Worm (Caenorhabditis elegans) whole organism, young adult: ENCODE measurements around the gene ndua-1.

Experiments used
- B0019.2 ChIP-seq: fragments of 200-800 bp; sonication (Bioruptor generic); conservative IDR thresholded peaks from 2 replicates; pipeline ENCODE4 v1.3.6; 2022; ENCODE audit warnings: missing genetic modification reagents, missing genetic modification characterization, missing compliant biosample characterization
- B0035.1 ChIP-seq: sonication (generic microtip); optimal IDR thresholded peaks from 2 replicates; lab custom pipeline; 2016; ENCODE audit warnings: missing genetic modification characterization, mild to moderate bottlenecking, missing compliant biosample characterization, missing genotype, missing genetic modification reagents
- B0261.1 ChIP-seq: sonication (generic microtip); optimal IDR thresholded peaks from 2 replicates; lab custom pipeline; 2016; ENCODE audit warnings: mild to moderate bottlenecking, missing genetic modification characterization, moderate library complexity, missing compliant biosample characterization
- C06A6.2 ChIP-seq: fragments of 200-800 bp; sonication (Bioruptor generic); conservative IDR thresholded peaks from 2 replicates; pipeline ENCODE4 v1.3.6; 2022; ENCODE audit warnings: missing genetic modification characterization, missing compliant biosample characterization
- D2030.7 ChIP-seq: fragments of 200-800 bp; sonication (Bioruptor generic); IDR thresholded peaks from 2 replicates; pipeline ENCODE4 v1.3.6; 2022; ENCODE audit warnings: missing genetic modification reagents, missing genetic modification characterization, missing compliant biosample characterization
- K11D2.4 ChIP-seq: fragments of 200-800 bp; sonication (Bioruptor generic); IDR thresholded peaks from 2 replicates; pipeline ENCODE4 v1.3.6; 2022; ENCODE audit warnings: missing genetic modification reagents, missing genetic modification characterization, missing compliant biosample characterization
- Y53G8AR.9 ChIP-seq: fragments of 200-800 bp; sonication (Bioruptor generic); conservative IDR thresholded peaks from 2 replicates; pipeline ENCODE4 v1.3.6; 2022; ENCODE audit warnings: missing genetic modification reagents, missing genetic modification characterization, missing compliant biosample characterization
- ZK185.1 ChIP-seq: sonication (generic microtip); optimal IDR thresholded peaks from 2 replicates; lab custom pipeline; 2016; ENCODE audit warnings: mild to moderate bottlenecking, missing genetic modification characterization, missing compliant biosample characterization; ENCODE audit not compliant: poor library complexity, severe bottlenecking
- atf-7 ChIP-seq: sonication (generic microtip); optimal IDR thresholded peaks from 2 replicates; lab custom pipeline; 2017; ENCODE audit warnings: mild to moderate bottlenecking, missing genetic modification characterization, missing compliant biosample characterization
- attf-5 ChIP-seq: fragments of 200-800 bp; sonication (Bioruptor generic); optimal IDR thresholded peaks from 2 replicates; lab custom pipeline; 2018; ENCODE audit warnings: mild to moderate bottlenecking, missing genetic modification characterization, missing compliant biosample characterization
- attf-6 ChIP-seq: fragments of 200-800 bp; sonication (Bioruptor generic); IDR thresholded peaks from 2 replicates; pipeline ENCODE4 v1.3.6; 2022; ENCODE audit warnings: missing genetic modification reagents, missing genetic modification characterization, missing compliant biosample characterization
- ccch-3 ChIP-seq: fragments of 200-800 bp; sonication (Bioruptor generic); optimal IDR thresholded peaks from 2 replicates; lab custom pipeline; 2018; ENCODE audit warnings: mild to moderate bottlenecking, missing genetic modification characterization, missing compliant biosample characterization
- cebp-1 ChIP-seq, 2 experiments: fragments of 200-800 bp in 1 of 2; sonication (Bioruptor generic) in 1 of 2; sonication (generic microtip) in 1 of 2; IDR thresholded peaks in 1 of 2; optimal IDR thresholded peaks in 1 of 2; 2 replicates each; pipeline versions ENCODE4 v1.3.6 to Lab custom; 2017 to 2022; ENCODE audit warnings: missing compliant biosample characterization in 2 of 2, missing genetic modification characterization in 2 of 2, mild to moderate bottlenecking in 1 of 2, missing genetic modification reagents in 1 of 2, moderate library complexity in 1 of 2
- ceh-100 ChIP-seq: fragments of 200-800 bp; sonication (Bioruptor generic); IDR thresholded peaks from 2 replicates; pipeline ENCODE4 v1.3.6; 2022; ENCODE audit warnings: missing genetic modification reagents, missing genetic modification characterization, missing compliant biosample characterization
- dox-1 ChIP-seq: fragments of 200-800 bp; sonication (Bioruptor generic); IDR thresholded peaks from 2 replicates; pipeline ENCODE4 v1.3.6; 2022; ENCODE audit warnings: missing genetic modification reagents, missing genetic modification characterization, missing compliant biosample characterization
- dpff-1 ChIP-seq: sonication (generic microtip); optimal IDR thresholded peaks from 2 replicates; lab custom pipeline; 2017; ENCODE audit warnings: mild to moderate bottlenecking, missing genetic modification characterization, missing compliant biosample characterization
- ets-4 ChIP-seq: fragments of 200-800 bp; sonication (Bioruptor generic); optimal IDR thresholded peaks from 2 replicates; lab custom pipeline; 2018; ENCODE audit warnings: mild to moderate bottlenecking, missing genetic modification characterization, missing compliant biosample characterization
- him-1 ChIP-seq: sonication (generic microtip); optimal IDR thresholded peaks from 2 replicates; lab custom pipeline; 2016; ENCODE audit warnings: missing genotype, missing genetic modification reagents, missing genetic modification characterization, missing compliant biosample characterization
- hlh-26 ChIP-seq: fragments of 200-800 bp; sonication (Bioruptor generic); conservative IDR thresholded peaks from 2 replicates; pipeline ENCODE4 v1.3.6; 2022; ENCODE audit warnings: missing genetic modification reagents, missing genetic modification characterization, missing compliant biosample characterization
- hmg-1.2 ChIP-seq: fragments of 200-800 bp; sonication (Bioruptor generic); IDR thresholded peaks from 2 replicates; pipeline ENCODE4 v1.3.6; 2022; ENCODE audit warnings: missing genetic modification reagents, missing genetic modification characterization, missing compliant biosample characterization
- hmg-20 ChIP-seq: fragments of 200-800 bp; sonication (Bioruptor generic); IDR thresholded peaks from 2 replicates; pipeline ENCODE4 v1.3.6; 2022; ENCODE audit warnings: missing genetic modification reagents, missing genetic modification characterization, missing compliant biosample characterization
- madf-3 ChIP-seq: fragments of 200-800 bp; sonication (Bioruptor generic); IDR thresholded peaks from 2 replicates; pipeline ENCODE4 v1.3.6; 2022; ENCODE audit warnings: missing genetic modification reagents, missing genetic modification characterization, missing compliant biosample characterization
- nfya-1 ChIP-seq: sonication (generic microtip); optimal IDR thresholded peaks from 2 replicates; lab custom pipeline; 2017; ENCODE audit warnings: antibody characterized with exemption, missing compliant biosample characterization, missing genetic modification characterization, borderline replicate concordance; ENCODE audit not compliant: insufficient read depth
- nhr-179 ChIP-seq: sonication (generic microtip); optimal IDR thresholded peaks from 2 replicates; lab custom pipeline; 2016; ENCODE audit warnings: mild to moderate bottlenecking, missing genetic modification characterization, missing compliant biosample characterization
- rcor-1 ChIP-seq: fragments of 200-800 bp; sonication (Bioruptor generic); IDR thresholded peaks from 2 replicates; pipeline ENCODE4 v1.3.6; 2022; ENCODE audit warnings: missing genetic modification reagents, missing genetic modification characterization, missing compliant biosample characterization
- rpc-1 ChIP-seq, 2 experiments: fragments of 150-350 bp in 1 of 2; sonication (generic microtip) in 1 of 2; optimal IDR thresholded peaks; 2 replicates each; lab custom pipeline; 2014 to 2018; ENCODE audit warnings: missing biosample characterization in 1 of 2, missing genetic modification characterization in 1 of 2, missing genetic modification reagents in 1 of 2, missing genotype in 1 of 2
- sea-2 ChIP-seq: fragments of 200-800 bp; sonication (Bioruptor generic); IDR thresholded peaks from 2 replicates; pipeline ENCODE4 v1.3.6; 2022; ENCODE audit warnings: missing genetic modification characterization, missing compliant biosample characterization
- snpc-1.1 ChIP-seq: sonication (generic microtip); optimal IDR thresholded peaks from 2 replicates; lab custom pipeline; 2017; ENCODE audit warnings: missing genetic modification characterization, mild to moderate bottlenecking, missing compliant biosample characterization, antibody characterized with exemption, moderate library complexity, missing genotype, missing genetic modification reagents; ENCODE audit not compliant: insufficient read depth
- snpc-3.4 ChIP-seq: sonication (generic microtip); optimal IDR thresholded peaks from 2 replicates; lab custom pipeline; 2017; ENCODE audit warnings: missing genetic modification characterization, mild to moderate bottlenecking, missing compliant biosample characterization, antibody characterized with exemption, moderate library complexity, missing genotype, missing genetic modification reagents
- snpc-4 ChIP-seq, 5 experiments: fragments of 150-350 bp in 1 of 5; sonication (generic microtip) in 4 of 5; optimal IDR thresholded peaks; 2 replicates each; lab custom pipeline; 2014 to 2018; ENCODE audit warnings: missing genetic modification characterization in 5 of 5, missing biosample characterization in 3 of 5, antibody characterized with exemption in 2 of 5, mild to moderate bottlenecking in 2 of 5, missing compliant biosample characterization in 2 of 5, missing genotype in 2 of 5, moderate library complexity in 2 of 5, missing genetic modification reagents in 1 of 5
- tbp1 ChIP-seq: fragments of 200-800 bp; sonication (Bioruptor generic); optimal IDR thresholded peaks from 2 replicates; lab custom pipeline; 2018; ENCODE audit warnings: mild to moderate bottlenecking, missing genetic modification characterization, missing compliant biosample characterization
- zim-3 ChIP-seq: sonication (generic microtip); optimal IDR thresholded peaks from 2 replicates; lab custom pipeline; 2017; ENCODE audit warnings: mild to moderate bottlenecking, missing genetic modification characterization, moderate library complexity, missing compliant biosample characterization
- ztf-22 ChIP-seq: fragments of 200-800 bp; sonication (Bioruptor generic); optimal IDR thresholded peaks from 2 replicates; lab custom pipeline; 2018; ENCODE audit warnings: mild to moderate bottlenecking, missing genetic modification characterization, moderate library complexity, missing compliant biosample characterization
- ztf-28 ChIP-seq: fragments of 200-800 bp; sonication (Bioruptor generic); IDR thresholded peaks from 2 replicates; pipeline ENCODE4 v1.3.6; 2022; ENCODE audit warnings: missing genetic modification reagents, missing genetic modification characterization, missing compliant biosample characterization
- ztf-6 ChIP-seq: fragments of 200-800 bp; sonication (Bioruptor generic); IDR thresholded peaks from 2 replicates; pipeline ENCODE4 v1.3.6; 2022; ENCODE audit warnings: missing genetic modification reagents, missing genetic modification characterization, missing compliant biosample characterization

Gene ndua-1

DNA sequence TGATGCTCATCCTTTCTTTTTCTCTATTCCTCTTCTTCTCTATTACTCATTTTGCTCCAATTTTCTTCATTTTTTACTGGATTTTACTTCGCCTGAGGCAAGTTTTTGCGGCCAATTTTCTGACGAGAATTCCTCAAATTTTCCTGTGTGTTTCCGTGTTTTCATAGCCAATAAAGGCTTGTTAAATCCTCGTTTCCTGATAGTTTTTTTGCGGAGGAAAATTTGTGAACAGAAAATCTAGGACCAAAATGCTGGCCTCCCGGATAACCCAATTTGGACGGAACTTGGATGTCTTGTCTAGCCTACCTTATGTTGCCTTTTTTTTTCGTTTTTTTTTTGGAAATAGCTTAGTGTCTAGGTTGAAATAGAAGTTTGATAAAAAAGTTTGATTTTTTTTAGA lies 38.1 kb downstream of the ndua-1 start:
- no peak for TF ChIP-seq hlh-26
- TF ChIP-seq ztf-22 (GFP tag; lab: Kevin White, UChicago): no peak
- TF ChIP-seq B0261.1 (tag; lab: Kevin White, UChicago): no peak
- TF ChIP-seq nfya-1 (tag; lab: Kevin White, UChicago): no peak
- TF ChIP-seq cebp-1 (GFP tag; IDR thresholded peaks at IDR 0.05; lab: Robert Waterston, UW): no peak
- no peak for TF ChIP-seq cebp-1 (tag; optimal IDR thresholded peaks at IDR 0.05; lab: Kevin White, UChicago)
- TF ChIP-seq ztf-6 (GFP tag; lab: Robert Waterston, UW): no peak
- TF ChIP-seq K11D2.4 (GFP tag; lab: Robert Waterston, UW): no peak
- no peak for TF ChIP-seq attf-6 (GFP tag; lab: Robert Waterston, UW)
- no peak for TF ChIP-seq ccch-3 (GFP tag; lab: Kevin White, UChicago)
- TF ChIP-seq hmg-20 (GFP tag; lab: Robert Waterston, UW): no peak
- TF ChIP-seq, all 124 proteins: peak for 0

DNA sequence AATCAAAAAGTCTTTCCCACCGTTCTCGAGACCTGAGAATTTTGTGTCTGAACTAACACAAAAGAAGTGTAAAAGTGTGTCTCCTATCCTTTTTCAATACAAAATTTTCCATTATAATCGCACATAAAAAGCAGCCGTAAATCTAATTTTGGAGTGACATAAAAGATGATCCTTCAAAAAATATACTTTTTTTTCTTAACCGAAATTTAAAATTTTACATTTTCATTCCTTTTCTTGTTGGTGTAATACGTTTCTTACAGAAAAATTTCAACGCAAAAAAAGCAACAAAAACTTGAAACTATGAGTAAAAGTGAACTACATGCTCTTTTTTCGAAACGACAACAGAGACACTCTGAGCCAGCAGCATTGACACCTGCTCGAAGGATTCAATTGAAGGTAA lies 44.7 kb downstream of the ndua-1 start, which contains the start of gene Y44A6D.6:
Gene Y44A6D.6 (plus strand): TSS at position 301 of the 400 bp plus-strand sequence.
- TF ChIP-seq rpc-1 (optimal IDR thresholded peaks at IDR 0.05; lab: Kevin White, UChicago): no peak
- no peak for TF ChIP-seq rpc-1 (tag; optimal IDR thresholded peaks at IDR 0.05; lab: Kevin White, UChicago)
- no peak for TF ChIP-seq snpc-3.4
- no peak for TF ChIP-seq madf-3 (GFP tag; lab: Robert Waterston, UW)
- no peak for TF ChIP-seq ceh-100 (GFP tag; lab: Robert Waterston, UW)
- no peak for TF ChIP-seq hmg-1.2 (GFP tag; lab: Robert Waterston, UW)
- no peak for TF ChIP-seq attf-5 (GFP tag; lab: Kevin White, UChicago)
- no peak for TF ChIP-seq rcor-1 (GFP tag; lab: Robert Waterston, UW)
- no peak for TF ChIP-seq K11D2.4 (GFP tag; lab: Robert Waterston, UW)
- no peak for TF ChIP-seq dox-1 (GFP tag; lab: Robert Waterston, UW)
- no peak for TF ChIP-seq zim-3 (tag; lab: Kevin White, UChicago)
- no peak for TF ChIP-seq B0035.1
- TF ChIP-seq dpff-1 (tag; lab: Kevin White, UChicago): no peak
- no peak for TF ChIP-seq B0019.2
- no peak for TF ChIP-seq ZK185.1
- no peak for TF ChIP-seq C06A6.2 (GFP tag; lab: Robert Waterston, UW)

DNA sequence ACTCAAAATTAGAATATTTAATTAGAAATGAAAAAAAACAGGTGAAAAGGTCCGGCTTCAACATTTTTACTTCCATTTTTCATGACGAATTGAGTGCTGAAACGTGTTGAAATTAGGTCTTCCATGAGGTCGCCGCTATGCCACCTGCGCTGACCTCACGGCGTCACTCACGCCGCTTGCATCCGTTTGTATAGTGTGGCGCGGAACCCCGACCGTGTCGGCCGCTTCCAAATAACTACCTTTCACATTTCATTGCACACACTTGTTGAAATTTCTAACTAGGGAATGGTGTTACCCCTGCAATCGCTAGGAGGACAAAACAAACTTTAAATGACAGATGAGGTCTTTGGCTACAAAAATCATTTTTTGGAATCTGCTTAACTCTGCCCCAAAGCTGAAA lies 48.2 kb downstream of the ndua-1 start:
- TF ChIP-seq snpc-1.1 (tag; lab: Kevin White, UChicago) (peak; percentile 81), tbp1 (GFP tag; lab: Kevin White, UChicago) (peak; percentile 43), D2030.7 (GFP tag; lab: Robert Waterston, UW) (0 out of 2 replicates have a peak, but pooled peaks have one; percentile 39), hmg-1.2 (GFP tag; lab: Robert Waterston, UW) (peak; percentile 78), ztf-28 (GFP tag; lab: Robert Waterston, UW) (0 out of 2 replicates have a peak, but pooled peaks have one; percentile 52), snpc-4 (GFP tag; optimal IDR thresholded peaks at IDR 0.05; lab: Kevin White, UChicago) (peak; percentile 65), snpc-4 (tag; optimal IDR thresholded peaks at IDR 0.05; lab: Kevin White, UChicago) (peak; percentile 76 to 96 (median 89))

DNA sequence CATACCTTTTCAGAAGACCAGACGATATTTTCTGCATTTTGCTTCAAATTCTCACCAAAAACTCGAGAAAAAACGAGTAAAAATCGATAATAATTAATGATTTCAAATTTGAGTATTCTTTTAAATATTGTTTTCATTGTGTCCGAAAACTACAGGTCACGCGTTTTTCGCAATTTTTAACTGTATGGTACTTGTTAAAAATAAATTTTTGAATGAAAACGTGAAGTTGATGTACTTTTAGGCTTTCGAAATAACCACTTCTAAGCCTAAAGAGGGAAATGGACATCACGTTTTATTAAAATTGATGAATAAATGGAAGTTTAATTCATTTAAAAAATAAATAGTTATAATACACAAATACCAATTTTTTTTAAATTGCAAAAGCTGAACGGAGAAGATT lies 48.8 kb downstream of the ndua-1 start, which contains the start of gene Y44A6D.5:
Gene Y44A6D.5 (minus strand): TSS at position 101 of the 400 bp plus-strand sequence.
- no peak for TF ChIP-seq Y53G8AR.9 (GFP tag; lab: Robert Waterston, UW)
- TF ChIP-seq atf-7 (tag; lab: Kevin White, UChicago): no peak
- TF ChIP-seq K11D2.4 (GFP tag; lab: Robert Waterston, UW): no peak
- TF ChIP-seq ets-4 (GFP tag; lab: Kevin White, UChicago): no peak
- no peak for TF ChIP-seq nhr-179
- TF ChIP-seq sea-2 (GFP tag; lab: Robert Waterston, UW): no peak
- no peak for TF ChIP-seq ztf-6 (GFP tag; lab: Robert Waterston, UW)
- no peak for TF ChIP-seq him-1
